Worm (Caenorhabditis elegans) whole organism, young adult: ENCODE results near the gene cat-1.

ENCODE experiments used
- B0019.2 ChIP-seq: fragments of 200-800 bp; sonication (Bioruptor generic); conservative IDR thresholded peaks from 2 replicates; pipeline ENCODE4 v1.3.6; 2022; ENCODE audit warnings: missing genetic modification reagents, missing genetic modification characterization, missing compliant biosample characterization
- B0336.3 ChIP-seq: fragments of 200-800 bp; sonication (Bioruptor generic); IDR thresholded peaks from 2 replicates; pipeline ENCODE4 v1.3.6; 2022; ENCODE audit warnings: missing genetic modification characterization, missing compliant biosample characterization
- C06A6.2 ChIP-seq: fragments of 200-800 bp; sonication (Bioruptor generic); conservative IDR thresholded peaks from 2 replicates; pipeline ENCODE4 v1.3.6; 2022; ENCODE audit warnings: missing genetic modification characterization, missing compliant biosample characterization
- F33H1.4 ChIP-seq: fragments of 200-800 bp; sonication (Bioruptor generic); IDR thresholded peaks from 2 replicates; pipeline ENCODE4 v1.3.6; 2022; ENCODE audit warnings: missing genetic modification reagents, missing genetic modification characterization, missing compliant biosample characterization
- F37B4.10 ChIP-seq: fragments of 200-800 bp; sonication (Bioruptor generic); IDR thresholded peaks from 2 replicates; pipeline ENCODE4 v1.3.6; 2022; ENCODE audit warnings: missing genetic modification characterization, missing compliant biosample characterization
- K11D2.4 ChIP-seq: fragments of 200-800 bp; sonication (Bioruptor generic); IDR thresholded peaks from 2 replicates; pipeline ENCODE4 v1.3.6; 2022; ENCODE audit warnings: missing genetic modification reagents, missing genetic modification characterization, missing compliant biosample characterization
- K12H6.12 ChIP-seq: fragments of 200-800 bp; sonication (Bioruptor generic); optimal IDR thresholded peaks from 2 replicates; lab custom pipeline; 2018; ENCODE audit warnings: mild to moderate bottlenecking, missing genetic modification characterization, missing compliant biosample characterization
- ZK185.1 ChIP-seq: sonication (generic microtip); optimal IDR thresholded peaks from 2 replicates; lab custom pipeline; 2016; ENCODE audit warnings: mild to moderate bottlenecking, missing genetic modification characterization, missing compliant biosample characterization; ENCODE audit not compliant: poor library complexity, severe bottlenecking
- attf-3 ChIP-seq: fragments of 200-800 bp; sonication (Bioruptor generic); conservative IDR thresholded peaks from 2 replicates; pipeline ENCODE4 v1.3.6; 2022; ENCODE audit warnings: missing genetic modification reagents, missing genetic modification characterization, missing compliant biosample characterization
- attf-5 ChIP-seq: fragments of 200-800 bp; sonication (Bioruptor generic); optimal IDR thresholded peaks from 2 replicates; lab custom pipeline; 2018; ENCODE audit warnings: mild to moderate bottlenecking, missing genetic modification characterization, missing compliant biosample characterization
- attf-6 ChIP-seq: fragments of 200-800 bp; sonication (Bioruptor generic); IDR thresholded peaks from 2 replicates; pipeline ENCODE4 v1.3.6; 2022; ENCODE audit warnings: missing genetic modification reagents, missing genetic modification characterization, missing compliant biosample characterization
- ceh-40 ChIP-seq: fragments of 200-800 bp; sonication (Bioruptor generic); IDR thresholded peaks from 2 replicates; pipeline ENCODE4 v1.3.6; 2022; ENCODE audit warnings: missing genetic modification characterization, missing compliant biosample characterization
- ceh-79 ChIP-seq: sonication (generic microtip); optimal IDR thresholded peaks from 2 replicates; lab custom pipeline; 2017; ENCODE audit warnings: mild to moderate bottlenecking, missing genetic modification characterization, missing compliant biosample characterization
- dox-1 ChIP-seq: fragments of 200-800 bp; sonication (Bioruptor generic); IDR thresholded peaks from 2 replicates; pipeline ENCODE4 v1.3.6; 2022; ENCODE audit warnings: missing genetic modification reagents, missing genetic modification characterization, missing compliant biosample characterization
- dpff-1 ChIP-seq: sonication (generic microtip); optimal IDR thresholded peaks from 2 replicates; lab custom pipeline; 2017; ENCODE audit warnings: mild to moderate bottlenecking, missing genetic modification characterization, missing compliant biosample characterization
- efl-1 ChIP-seq: fragments of 150-350 bp; optimal IDR thresholded peaks from 2 replicates; lab custom pipeline; 2014; ENCODE audit warnings: missing biosample characterization, missing genetic modification reagents, missing genetic modification characterization
- egl-18 ChIP-seq: fragments of 200-800 bp; sonication (Bioruptor generic); IDR thresholded peaks from 2 replicates; pipeline ENCODE4 v1.3.6; 2022; ENCODE audit warnings: missing genetic modification reagents, missing genetic modification characterization, missing compliant biosample characterization
- egl-44 ChIP-seq: fragments of 200-800 bp; sonication (Bioruptor generic); IDR thresholded peaks from 2 replicates; pipeline ENCODE4 v1.3.6; 2022; ENCODE audit warnings: missing genetic modification reagents, missing genetic modification characterization, missing compliant biosample characterization
- gei-17 ChIP-seq: fragments of 200-800 bp; sonication (Bioruptor generic); optimal IDR thresholded peaks from 2 replicates; lab custom pipeline; 2018; ENCODE audit warnings: mild to moderate bottlenecking, missing genetic modification characterization, missing compliant biosample characterization
- hlh-26 ChIP-seq: fragments of 200-800 bp; sonication (Bioruptor generic); conservative IDR thresholded peaks from 2 replicates; pipeline ENCODE4 v1.3.6; 2022; ENCODE audit warnings: missing genetic modification reagents, missing genetic modification characterization, missing compliant biosample characterization
- hmg-1.2 ChIP-seq: fragments of 200-800 bp; sonication (Bioruptor generic); IDR thresholded peaks from 2 replicates; pipeline ENCODE4 v1.3.6; 2022; ENCODE audit warnings: missing genetic modification reagents, missing genetic modification characterization, missing compliant biosample characterization
- hrde-1 ChIP-seq: sonication (generic microtip); optimal IDR thresholded peaks from 2 replicates; lab custom pipeline; 2016; ENCODE audit warnings: missing genetic modification characterization, mild to moderate bottlenecking, missing compliant biosample characterization, moderate library complexity, missing genotype, missing genetic modification reagents, borderline replicate concordance
- lag-1 ChIP-seq: fragments of 200-800 bp; sonication (Bioruptor generic); IDR thresholded peaks from 2 replicates; pipeline ENCODE4 v1.3.6; 2022; ENCODE audit warnings: missing genetic modification reagents, missing genetic modification characterization, missing compliant biosample characterization
- let-526 ChIP-seq: fragments of 200-800 bp; sonication (Bioruptor generic); IDR thresholded peaks from 2 replicates; pipeline ENCODE4 v1.3.6; 2022; ENCODE audit warnings: missing genetic modification reagents, missing genetic modification characterization, missing compliant biosample characterization
- lin-26 ChIP-seq: fragments of 200-800 bp; sonication (Bioruptor generic); IDR thresholded peaks from 2 replicates; pipeline ENCODE4 v1.3.6; 2022; ENCODE audit warnings: missing genetic modification reagents, missing genetic modification characterization, missing compliant biosample characterization
- lin-40 ChIP-seq: sonication (generic microtip); optimal IDR thresholded peaks from 2 replicates; lab custom pipeline; 2016; ENCODE audit warnings: missing genetic modification characterization, mild to moderate bottlenecking, missing compliant biosample characterization, missing genotype, missing genetic modification reagents
- lin-54 ChIP-seq: fragments of 200-800 bp; sonication (Bioruptor generic); optimal IDR thresholded peaks from 2 replicates; lab custom pipeline; 2018; ENCODE audit warnings: mild to moderate bottlenecking, missing genetic modification characterization, missing compliant biosample characterization
- lir-1 ChIP-seq: fragments of 200-800 bp; sonication (Bioruptor generic); conservative IDR thresholded peaks from 2 replicates; pipeline ENCODE4 v1.3.6; 2022; ENCODE audit warnings: missing genetic modification reagents, missing genetic modification characterization, missing compliant biosample characterization
- lsl-1 ChIP-seq: fragments of 200-800 bp; sonication (Bioruptor generic); optimal IDR thresholded peaks from 2 replicates; lab custom pipeline; 2018; ENCODE audit warnings: mild to moderate bottlenecking, missing genetic modification characterization, moderate library complexity, missing compliant biosample characterization
- lsy-27 ChIP-seq: sonication (generic microtip); optimal IDR thresholded peaks from 2 replicates; lab custom pipeline; 2017; ENCODE audit warnings: missing genetic modification characterization, mild to moderate bottlenecking, missing compliant biosample characterization, antibody characterized with exemption, missing genotype, borderline replicate concordance; ENCODE audit not compliant: insufficient read depth
- mcd-1 ChIP-seq: fragments of 200-800 bp; sonication (Bioruptor generic); IDR thresholded peaks from 2 replicates; pipeline ENCODE4 v1.3.6; 2022; ENCODE audit warnings: missing genetic modification reagents, missing genetic modification characterization, missing compliant biosample characterization
- mxl-1 ChIP-seq: sonication (generic microtip); optimal IDR thresholded peaks from 2 replicates; lab custom pipeline; 2016; ENCODE audit warnings: missing genetic modification characterization, missing compliant biosample characterization
- nfya-2 ChIP-seq: fragments of 200-800 bp; sonication (Bioruptor generic); IDR thresholded peaks from 2 replicates; pipeline ENCODE4 v1.3.6; 2022; ENCODE audit warnings: missing genetic modification reagents, missing genetic modification characterization, missing compliant biosample characterization
- nfyb-1 ChIP-seq: fragments of 200-800 bp; sonication (Bioruptor generic); IDR thresholded peaks from 2 replicates; pipeline ENCODE4 v1.3.6; 2022; ENCODE audit warnings: missing genetic modification reagents, missing genetic modification characterization, missing compliant biosample characterization
- nhr-120 ChIP-seq: fragments of 200-800 bp; sonication (Bioruptor generic); IDR thresholded peaks from 2 replicates; pipeline ENCODE4 v1.3.6; 2022; ENCODE audit warnings: missing genetic modification characterization, missing compliant biosample characterization
- nhr-179 ChIP-seq: sonication (generic microtip); optimal IDR thresholded peaks from 2 replicates; lab custom pipeline; 2016; ENCODE audit warnings: mild to moderate bottlenecking, missing genetic modification characterization, missing compliant biosample characterization
- nhr-80 ChIP-seq: sonication (generic microtip); optimal IDR thresholded peaks from 2 replicates; lab custom pipeline; 2016; ENCODE audit warnings: missing genetic modification characterization, missing compliant biosample characterization
- nhr-90 ChIP-seq: sonication (generic microtip); optimal IDR thresholded peaks from 2 replicates; lab custom pipeline; 2016; ENCODE audit warnings: missing genotype, mild to moderate bottlenecking, missing genetic modification characterization, missing compliant biosample characterization
- rcor-1 ChIP-seq: fragments of 200-800 bp; sonication (Bioruptor generic); IDR thresholded peaks from 2 replicates; pipeline ENCODE4 v1.3.6; 2022; ENCODE audit warnings: missing genetic modification reagents, missing genetic modification characterization, missing compliant biosample characterization
- repo-1 ChIP-seq: sonication (generic microtip); optimal IDR thresholded peaks from 2 replicates; lab custom pipeline; 2017; ENCODE audit warnings: mild to moderate bottlenecking, missing genetic modification characterization, missing compliant biosample characterization
- sdz-38 ChIP-seq: sonication (generic microtip); optimal IDR thresholded peaks from 2 replicates; lab custom pipeline; 2016; ENCODE audit warnings: missing genotype, missing genetic modification characterization, missing compliant biosample characterization
- snpc-1.1 ChIP-seq: sonication (generic microtip); optimal IDR thresholded peaks from 2 replicates; lab custom pipeline; 2017; ENCODE audit warnings: missing genetic modification characterization, mild to moderate bottlenecking, missing compliant biosample characterization, antibody characterized with exemption, moderate library complexity, missing genotype, missing genetic modification reagents; ENCODE audit not compliant: insufficient read depth
- snpc-3.4 ChIP-seq: sonication (generic microtip); optimal IDR thresholded peaks from 2 replicates; lab custom pipeline; 2017; ENCODE audit warnings: missing genetic modification characterization, mild to moderate bottlenecking, missing compliant biosample characterization, antibody characterized with exemption, moderate library complexity, missing genotype, missing genetic modification reagents
- somi-1 ChIP-seq: fragments of 200-800 bp; sonication (Bioruptor generic); optimal IDR thresholded peaks from 2 replicates; lab custom pipeline; 2018; ENCODE audit warnings: mild to moderate bottlenecking, missing genetic modification characterization, missing compliant biosample characterization
- tbx-9 ChIP-seq: sonication (generic microtip); optimal IDR thresholded peaks from 2 replicates; lab custom pipeline; 2016; ENCODE audit warnings: borderline replicate concordance, missing genetic modification characterization, inconsistent platforms, missing compliant biosample characterization
- zim-3 ChIP-seq: sonication (generic microtip); optimal IDR thresholded peaks from 2 replicates; lab custom pipeline; 2017; ENCODE audit warnings: mild to moderate bottlenecking, missing genetic modification characterization, moderate library complexity, missing compliant biosample characterization
- ztf-18 ChIP-seq: sonication (generic microtip); optimal IDR thresholded peaks from 2 replicates; lab custom pipeline; 2016; ENCODE audit warnings: missing genotype, mild to moderate bottlenecking, missing genetic modification characterization, missing compliant biosample characterization
- ztf-3 ChIP-seq: fragments of 200-800 bp; sonication (Bioruptor generic); optimal IDR thresholded peaks from 2 replicates; lab custom pipeline; 2018; ENCODE audit warnings: mild to moderate bottlenecking, missing genetic modification characterization, missing compliant biosample characterization

cat-1 gene

DNA sequence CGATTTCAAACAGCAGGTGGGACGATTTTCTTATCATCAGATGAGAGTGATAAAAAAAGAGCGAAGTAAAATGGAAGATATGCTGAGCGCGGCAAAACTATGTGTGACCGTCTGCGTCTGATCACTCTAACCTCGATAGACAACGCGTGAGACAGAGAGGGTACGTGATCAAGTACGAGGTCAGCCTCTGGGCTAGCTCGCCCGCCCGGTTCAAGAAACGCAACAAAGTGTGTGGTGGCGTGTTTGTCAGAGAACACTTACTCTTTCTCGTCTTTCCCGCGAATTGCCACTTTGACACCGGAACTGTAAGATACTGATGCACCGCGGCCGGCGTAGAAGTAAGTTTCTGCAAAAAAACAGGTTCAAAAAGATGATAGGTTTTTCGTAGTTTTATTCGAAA lies 14.3 kb downstream of the cat-1 start (continued):
- TF ChIP-seq ceh-79 (tag; lab: Kevin White, UChicago) (no peak), nhr-90 (peak; percentile 21), lin-40 (tag; lab: Kevin White, UChicago) (peak; percentile 34), K11D2.4 (GFP tag; lab: Robert Waterston, UW) (peak; percentile 49), nhr-120 (GFP tag; lab: Robert Waterston, UW) (no peak), gei-17 (GFP tag; lab: Kevin White, UChicago) (no peak), hrde-1 (tag; lab: Kevin White, UChicago) (no peak), dox-1 (GFP tag; lab: Robert Waterston, UW) (peak; percentile 72), nfya-2 (GFP tag; lab: Robert Waterston, UW) (no peak), lin-26 (GFP tag; lab: Robert Waterston, UW) (peak; percentile 76), nhr-179 (tag; lab: Kevin White, UChicago) (no peak), snpc-1.1 (tag; lab: Kevin White, UChicago) (no peak), repo-1 (tag; lab: Kevin White, UChicago) (no peak), nfyb-1 (GFP tag; lab: Robert Waterston, UW) (no peak), lsl-1 (no peak), attf-3 (GFP tag; lab: Robert Waterston, UW) (no peak), let-526 (GFP tag; lab: Robert Waterston, UW) (0 out of 2 replicates have a peak, but pooled peaks have one; percentile 11), somi-1 (peak; percentile 34), dpff-1 (tag; lab: Kevin White, UChicago) (no peak), F33H1.4 (GFP tag; lab: Robert Waterston, UW) (no peak), F37B4.10 (GFP tag; lab: Robert Waterston, UW) (no peak), mxl-1 (tag; lab: Kevin White, UChicago) (no peak), ceh-40 (GFP tag; lab: Robert Waterston, UW) (no peak), lag-1 (GFP tag; lab: Robert Waterston, UW) (no peak), lir-1 (GFP tag; lab: Robert Waterston, UW) (no peak), efl-1 (GFP tag; lab: Kevin White, UChicago) (no peak), lsy-27 (tag; lab: Kevin White, UChicago) (no peak), B0336.3 (GFP tag; lab: Robert Waterston, UW) (peak; percentile 63; the same call in 1 of the 2 replicates), ztf-18 (tag; lab: Kevin White, UChicago) (no peak), egl-44 (peak; percentile 51; the same call in 1 of the 2 replicates), B0019.2 (GFP tag; lab: Robert Waterston, UW) (no peak), sdz-38 (tag; lab: Kevin White, UChicago) (no peak), hmg-1.2 (GFP tag; lab: Robert Waterston, UW) (peak; percentile 22; the same call in 1 of the 2 replicates), attf-6 (no peak), mcd-1 (0 out of 2 replicates have a peak, but pooled peaks have one; percentile 32), snpc-3.4 (tag; lab: Kevin White, UChicago) (no peak), K12H6.12 (no peak), hlh-26 (GFP tag; lab: Robert Waterston, UW) (no peak), ztf-3 (GFP tag; lab: Kevin White, UChicago) (no peak), egl-18 (GFP tag; lab: Robert Waterston, UW) (no peak), rcor-1 (GFP tag; lab: Robert Waterston, UW) (no peak), nhr-80 (peak; percentile 93), attf-5 (peak; percentile 30), zim-3 (tag; lab: Kevin White, UChicago) (no peak), C06A6.2 (GFP tag; lab: Robert Waterston, UW) (0 out of 2 replicates have a peak, but pooled peaks have one; percentile 38), ZK185.1 (tag; lab: Kevin White, UChicago) (peak; percentile 19), lin-54 (peak; percentile 6), tbx-9 (tag; lab: Kevin White, UChicago) (no peak)
